Worm (Caenorhabditis elegans): ENCODE results near the gene R155.3.

- TF ChIP-seq dpl-1 (GFP tag; optimal IDR thresholded peaks at IDR 0.05) (no peak), unc-62 (GFP tag; optimal IDR thresholded peaks at IDR 0.05 in 1 of 2) (no peak), unc-62 (tag; optimal IDR thresholded peaks at IDR 0.05) (no peak), snpc-4 (tag; optimal IDR thresholded peaks at IDR 0.05) (no peak), lin-38 (GFP tag; IDR thresholded peaks at IDR 0.05) (no peak), nhr-10 (tag; optimal IDR thresholded peaks at IDR 0.05) (no peak), nhr-11 (tag; optimal IDR thresholded peaks at IDR 0.05) (no peak), nhr-237 (tag; optimal IDR thresholded peaks at IDR 0.05) (no peak)
These were observed 33.1 kb downstream of the R155.3 start, which contains the start of gene F53A3.1 for ce11 chrIII:1943488-1943887.
